Fruit fly (Drosophila melanogaster): ENCODE measurements around the gene Girdin.

The Girdin gene

DNA sequence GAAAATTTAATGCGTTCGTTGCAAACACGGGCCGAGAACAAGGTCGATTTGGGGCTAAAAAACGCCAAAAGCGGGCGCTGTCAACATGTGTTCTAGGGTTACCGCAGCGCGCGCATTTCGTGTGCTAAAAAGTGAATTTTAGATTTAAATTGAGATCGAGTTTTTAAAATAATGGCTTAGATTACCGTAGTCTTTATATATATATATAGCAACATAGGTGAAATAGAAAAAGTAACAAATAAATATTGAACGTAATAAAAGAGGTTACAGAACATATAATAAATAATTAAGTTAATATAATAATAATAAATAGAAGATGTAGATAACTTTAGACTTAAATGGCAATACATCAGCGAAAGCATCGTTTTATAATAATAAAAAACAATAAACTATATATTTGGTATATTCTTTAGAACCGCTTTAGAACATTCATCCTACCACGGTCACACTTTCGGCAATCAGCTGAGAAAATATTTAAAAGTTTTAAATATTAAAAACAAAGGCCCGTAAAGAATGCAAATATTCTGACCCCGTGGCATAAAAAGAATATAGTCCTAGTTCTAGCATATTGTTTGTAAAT is 35.3 kb upstream of the Girdin start, which contains the start of the genes CG11537 and Alg2:
Gene CG11537 (minus strand): TSS at position 75 of the 580 bp plus-strand sequence.
Gene Alg2 (plus strand): TSS at position 426 of the 580 bp plus-strand sequence.
- no peak for TF ChIP-seq brk (GFP tag; optimal IDR thresholded peaks at IDR 0.05)
- no peak for TF ChIP-seq dmrt93B (GFP tag; optimal IDR thresholded peaks at IDR 0.05)
- TF ChIP-seq ey (GFP tag; optimal IDR thresholded peaks at IDR 0.05) = no peak
- peak; percentile 22 for TF ChIP-seq HLH106 (tag; optimal IDR thresholded peaks at IDR 0.05)
- TF ChIP-seq psq (GFP tag; optimal IDR thresholded peaks at IDR 0.05) = peak; percentile 0
- no peak for TF ChIP-seq dl (GFP tag; optimal IDR thresholded peaks at IDR 0.05; ENCODE audit: insufficient read depth in 1 of 2, partially characterized antibody in 2 of 2)
- no peak for TF ChIP-seq woc (GFP tag; optimal IDR thresholded peaks at IDR 0.05)
- no peak for TF ChIP-seq Hr78 (GFP tag; optimal IDR thresholded peaks at IDR 0.05)
- TF ChIP-seq Hr83 (GFP tag; optimal IDR thresholded peaks at IDR 0.05; ENCODE audit: poor library complexity, severe bottlenecking) = no peak
- TF ChIP-seq OdsH (GFP tag; optimal IDR thresholded peaks at IDR 0.05) = no peak
- no peak for TF ChIP-seq dsf (GFP tag; optimal IDR thresholded peaks at IDR 0.05; ENCODE audit: borderline replicate concordance)
- TF ChIP-seq Abd-B (GFP tag; optimal IDR thresholded peaks at IDR 0.05) = no peak
- no peak for TF ChIP-seq Jra (GFP tag; optimal IDR thresholded peaks at IDR 0.05)
- peak; percentile 35 for TF ChIP-seq Myc (optimal IDR thresholded peaks at IDR 0.05)
- no peak for TF ChIP-seq CG9705 (GFP tag; optimal IDR thresholded peaks at IDR 0.05)
- no peak for TF ChIP-seq Rel (GFP tag; optimal IDR thresholded peaks at IDR 0.05)
- peak; percentile 4 for TF ChIP-seq Rel (tag; optimal IDR thresholded peaks at IDR 0.05)
- peak; percentile 29 for TF ChIP-seq rgr (GFP tag; optimal IDR thresholded peaks at IDR 0.05)
- TF ChIP-seq fru (GFP tag; optimal IDR thresholded peaks at IDR 0.05) = no peak
- TF ChIP-seq br (GFP tag; optimal IDR thresholded peaks at IDR 0.05) = no peak
- peak in 1 of 2 experiments; percentile 27 for TF ChIP-seq foxo (GFP tag; optimal IDR thresholded peaks at IDR 0.05)
- TF ChIP-seq Vsx2 (GFP tag; optimal IDR thresholded peaks at IDR 0.05; ENCODE audit: partially characterized antibody) = no peak
- peak; percentile 13 for TF ChIP-seq Sp1 (GFP tag; optimal IDR thresholded peaks at IDR 0.05)
- no peak for TF ChIP-seq pan (optimal IDR thresholded peaks at IDR 0.05)
- TF ChIP-seq Mio (GFP tag; optimal IDR thresholded peaks at IDR 0.05) = no peak
- TF ChIP-seq N (GFP tag; optimal IDR thresholded peaks at IDR 0.05) = no peak
- no peak for TF ChIP-seq h (GFP tag; optimal IDR thresholded peaks at IDR 0.05)
- no peak for TF ChIP-seq Dif (GFP tag; optimal IDR thresholded peaks at IDR 0.05; ENCODE audit: partially characterized antibody)
- TF ChIP-seq lola (GFP tag; optimal IDR thresholded peaks at IDR 0.05) = no peak
- no peak for TF ChIP-seq usp (GFP tag; optimal IDR thresholded peaks at IDR 0.05)
- no peak for TF ChIP-seq GATAd (GFP tag; optimal IDR thresholded peaks at IDR 0.05)
- TF ChIP-seq jim (GFP tag; optimal IDR thresholded peaks at IDR 0.05) = no peak
- TF ChIP-seq tai (GFP tag; optimal IDR thresholded peaks at IDR 0.05) = no peak
- TF ChIP-seq CG32264 (GFP tag; optimal IDR thresholded peaks at IDR 0.05) = no peak
- no peak for TF ChIP-seq sv (GFP tag; optimal IDR thresholded peaks at IDR 0.05)
- TF ChIP-seq CrebA (GFP tag; optimal IDR thresholded peaks at IDR 0.05; ENCODE audit: borderline replicate concordance) = no peak
- no peak for TF ChIP-seq Dfd (GFP tag; optimal IDR thresholded peaks at IDR 0.05)
- no peak for TF ChIP-seq Hnf4 (GFP tag; optimal IDR thresholded peaks at IDR 0.05)
- TF ChIP-seq sage (GFP tag; optimal IDR thresholded peaks at IDR 0.05) = no peak

dm6 chr3L:3148125-3149059 is 30.3 kb upstream of the Girdin start, which contains the start of the genes Usp5 and BtbVII:
TSS of gene Usp5 (minus strand) at chr3L:3148358.
TSS of gene BtbVII (plus strand) at chr3L:3148646.
- TF ChIP-seq rgr (GFP tag; optimal IDR thresholded peaks at IDR 0.05) = peak; percentile 68
- peak; percentile 30 for TF ChIP-seq Hr83 (GFP tag; optimal IDR thresholded peaks at IDR 0.05; ENCODE audit: poor library complexity, severe bottlenecking)
- TF ChIP-seq GATAd (GFP tag; optimal IDR thresholded peaks at IDR 0.05) = no peak
- peak; percentile 44 for TF ChIP-seq Sp1 (GFP tag; optimal IDR thresholded peaks at IDR 0.05)
- peak; percentile 65 for TF ChIP-seq Jra (GFP tag; optimal IDR thresholded peaks at IDR 0.05)
- no peak for TF ChIP-seq brk (GFP tag; optimal IDR thresholded peaks at IDR 0.05)
- no peak for TF ChIP-seq pan (optimal IDR thresholded peaks at IDR 0.05)
- peak; percentile 12 for TF ChIP-seq CG9705 (GFP tag; optimal IDR thresholded peaks at IDR 0.05)
- no peak for TF ChIP-seq Myc (optimal IDR thresholded peaks at IDR 0.05)
- TF ChIP-seq CG32264 (GFP tag; optimal IDR thresholded peaks at IDR 0.05) = peak; percentile 6
- TF ChIP-seq Dfd (GFP tag; optimal IDR thresholded peaks at IDR 0.05) = no peak
- no peak for TF ChIP-seq Abd-B (GFP tag; optimal IDR thresholded peaks at IDR 0.05)
- no peak for TF ChIP-seq Hr78 (GFP tag; optimal IDR thresholded peaks at IDR 0.05)
- no peak for TF ChIP-seq Mio (GFP tag; optimal IDR thresholded peaks at IDR 0.05)
- TF ChIP-seq h (GFP tag; optimal IDR thresholded peaks at IDR 0.05) = peak; percentile 72
- no peak for TF ChIP-seq Hnf4 (GFP tag; optimal IDR thresholded peaks at IDR 0.05)
- TF ChIP-seq Vsx2 (GFP tag; optimal IDR thresholded peaks at IDR 0.05; ENCODE audit: partially characterized antibody) = no peak
- no peak for TF ChIP-seq lola (GFP tag; optimal IDR thresholded peaks at IDR 0.05)
- peak; percentile 26 for TF ChIP-seq psq (GFP tag; optimal IDR thresholded peaks at IDR 0.05)
- TF ChIP-seq OdsH (GFP tag; optimal IDR thresholded peaks at IDR 0.05) = peak; percentile 69
- TF ChIP-seq dsf (GFP tag; optimal IDR thresholded peaks at IDR 0.05; ENCODE audit: borderline replicate concordance) = peak; percentile 16
- TF ChIP-seq ey (GFP tag; optimal IDR thresholded peaks at IDR 0.05) = peak; percentile 65
- TF ChIP-seq foxo (GFP tag; optimal IDR thresholded peaks at IDR 0.05) = peak in 1 of 2 experiments; percentile 76
- TF ChIP-seq sv (GFP tag; optimal IDR thresholded peaks at IDR 0.05) = peak; percentile 22
- TF ChIP-seq br (GFP tag; optimal IDR thresholded peaks at IDR 0.05) = peak; percentile 76
- no peak for TF ChIP-seq dmrt93B (GFP tag; optimal IDR thresholded peaks at IDR 0.05)
- no peak for TF ChIP-seq jim (GFP tag; optimal IDR thresholded peaks at IDR 0.05)
- TF ChIP-seq dl (GFP tag; optimal IDR thresholded peaks at IDR 0.05; ENCODE audit: insufficient read depth in 1 of 2, partially characterized antibody in 2 of 2) = no peak
- TF ChIP-seq Dif (GFP tag; optimal IDR thresholded peaks at IDR 0.05; ENCODE audit: partially characterized antibody) = no peak
- no peak for TF ChIP-seq Rel (GFP tag; optimal IDR thresholded peaks at IDR 0.05)
- peak; percentile 2 for TF ChIP-seq Rel (tag; optimal IDR thresholded peaks at IDR 0.05)
- peak; percentile 58 for TF ChIP-seq fru (GFP tag; optimal IDR thresholded peaks at IDR 0.05)
- no peak for TF ChIP-seq N (GFP tag; optimal IDR thresholded peaks at IDR 0.05)
- no peak for TF ChIP-seq CrebA (GFP tag; optimal IDR thresholded peaks at IDR 0.05; ENCODE audit: borderline replicate concordance)
- no peak for TF ChIP-seq usp (GFP tag; optimal IDR thresholded peaks at IDR 0.05)
- TF ChIP-seq tai (GFP tag; optimal IDR thresholded peaks at IDR 0.05) = no peak
- TF ChIP-seq sage (GFP tag; optimal IDR thresholded peaks at IDR 0.05) = no peak
- peak; percentile 59 for TF ChIP-seq HLH106 (tag; optimal IDR thresholded peaks at IDR 0.05)
